Fruit fly (Drosophila melanogaster) whole organism: ENCODE data around the gene CG31229.

ENCODE experiments used
- CG8478 ChIP-seq: fragments of >200 bp; optimal IDR thresholded peaks from 2 replicates; lab custom pipeline; 2018; ENCODE audit warnings: inconsistent platforms
- Dll ChIP-seq: fragments of >200 bp; optimal IDR thresholded peaks from 2 replicates; lab custom pipeline; 2017
- EcR ChIP-seq, 2 experiments: fragments of >200 bp; optimal IDR thresholded peaks; 2 replicates each; lab custom pipeline; 2017; ENCODE audit warnings: missing biosample characterization in 2 of 2, missing genetic modification characterization in 2 of 2, missing genetic modification reagents in 2 of 2
- pan ChIP-seq: fragments of >200 bp; optimal IDR thresholded peaks from 2 replicates; lab custom pipeline; 2017
- psq ChIP-seq: fragments of >200 bp; optimal IDR thresholded peaks from 2 replicates; lab custom pipeline; 2017
- usp ChIP-seq: fragments of >200 bp; optimal IDR thresholded peaks from 2 replicates; lab custom pipeline; 2017; ENCODE audit warnings: missing biosample characterization, missing genetic modification characterization, mixed read lengths

The CG31229 gene

DNA sequence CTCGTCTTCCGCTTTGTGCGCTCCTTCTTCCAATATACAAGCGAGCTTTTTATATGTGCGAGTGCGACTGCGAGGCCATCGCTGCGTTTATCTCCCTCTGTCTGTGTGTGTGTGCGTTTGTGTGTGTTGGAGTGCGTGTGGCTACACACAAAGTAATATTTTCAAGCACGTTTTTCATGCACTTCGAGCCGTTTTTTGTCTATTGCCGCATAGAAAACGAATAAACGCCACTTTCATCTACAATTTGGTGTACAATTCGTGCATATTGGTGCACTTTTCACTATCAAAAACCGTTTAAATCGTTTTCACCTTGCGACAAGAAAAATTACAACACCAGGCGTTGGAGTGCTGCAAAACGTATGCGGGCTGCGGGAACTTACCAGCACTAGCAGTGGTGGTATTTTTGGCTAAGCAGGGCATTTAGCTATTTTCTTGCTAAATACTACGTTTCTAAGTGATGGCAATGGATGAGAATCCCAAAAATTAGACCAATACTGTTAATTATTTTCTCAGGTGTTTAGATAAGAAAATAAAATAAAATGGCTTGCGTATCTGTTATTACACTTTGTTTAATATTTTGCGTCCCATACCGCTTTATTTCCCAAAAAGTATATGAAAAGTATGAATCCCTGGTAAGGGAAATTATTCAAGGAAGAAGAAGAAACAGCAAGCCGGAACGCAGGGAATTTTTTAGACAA is 8.6 kb upstream of the CG31229 start, which contains the start of the genes CG31224 and CstF64:
CG31224 (minus strand) TSS at position 365 of the 698 bp plus-strand sequence.
CstF64 (plus strand) TSS at position 674 of the 698 bp plus-strand sequence.
- no peak for TF ChIP-seq EcR (GFP tag; optimal IDR thresholded peaks at IDR 0.05; lab: Kevin White, UChicago)

DNA sequence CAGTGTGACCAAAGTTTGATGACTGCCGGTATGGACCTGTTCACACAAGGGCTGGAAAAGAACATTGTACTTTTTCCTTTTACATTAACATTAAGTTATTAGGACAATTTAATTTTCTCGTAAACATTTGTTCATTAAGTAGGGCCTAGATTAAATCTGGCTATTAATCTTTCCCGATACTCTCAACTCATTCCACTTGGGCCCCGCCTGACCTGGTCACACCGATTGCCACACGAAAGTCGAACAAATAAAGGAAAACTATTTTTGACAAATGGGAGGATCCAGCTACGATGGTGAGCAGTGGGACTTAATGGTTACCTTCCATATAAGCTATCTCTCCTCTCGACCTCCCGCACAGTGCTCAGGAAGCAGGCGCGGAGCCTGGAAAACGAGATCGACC is 4.1 kb upstream of the CG31229 start, which contains the start of the genes Cpsf73 and Gos28:
Cpsf73 (minus strand) TSS at position 28 of the 400 bp plus-strand sequence.
Gos28 (plus strand) TSS at position 214 of the 400 bp plus-strand sequence.
- TF ChIP-seq CG8478 (lab: Kevin White, UChicago) (no peak), psq (no peak), pan (lab: Kevin White, UChicago) (no peak), Dll (lab: Kevin White, UChicago) (no peak), usp (GFP tag; lab: Kevin White, UChicago) (no peak), EcR (GFP tag; optimal IDR thresholded peaks at IDR 0.05; lab: Kevin White, UChicago) (no peak)

DNA sequence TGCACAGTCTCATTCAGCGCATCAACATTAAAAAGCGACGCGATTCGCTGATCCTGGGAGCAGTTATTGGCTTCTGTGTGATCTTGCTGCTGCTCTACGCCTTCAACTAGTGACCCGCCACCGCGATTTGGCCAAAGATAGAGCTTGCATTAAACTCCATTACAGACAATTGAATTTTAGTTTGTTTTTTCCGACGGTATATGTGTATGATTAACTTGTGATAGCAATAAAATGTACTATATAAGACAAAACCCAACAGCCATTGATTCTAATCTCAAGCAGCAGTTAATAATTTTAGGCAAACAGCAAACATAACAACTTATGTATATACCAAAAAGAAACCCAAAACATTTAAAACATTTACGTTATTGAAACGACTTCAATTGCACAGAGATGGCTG is 2.6 kb upstream of the CG31229 start, which contains the start of gene CG31231:
CG31231 (plus strand) TSS at position 301 of the 400 bp plus-strand sequence.
- TF ChIP-seq pan (lab: Kevin White, UChicago) (no peak), psq (no peak), EcR (GFP tag; optimal IDR thresholded peaks at IDR 0.05; lab: Kevin White, UChicago) (no peak), CG8478 (lab: Kevin White, UChicago) (no peak), Dll (lab: Kevin White, UChicago) (no peak), usp (GFP tag; lab: Kevin White, UChicago) (no peak)

DNA sequence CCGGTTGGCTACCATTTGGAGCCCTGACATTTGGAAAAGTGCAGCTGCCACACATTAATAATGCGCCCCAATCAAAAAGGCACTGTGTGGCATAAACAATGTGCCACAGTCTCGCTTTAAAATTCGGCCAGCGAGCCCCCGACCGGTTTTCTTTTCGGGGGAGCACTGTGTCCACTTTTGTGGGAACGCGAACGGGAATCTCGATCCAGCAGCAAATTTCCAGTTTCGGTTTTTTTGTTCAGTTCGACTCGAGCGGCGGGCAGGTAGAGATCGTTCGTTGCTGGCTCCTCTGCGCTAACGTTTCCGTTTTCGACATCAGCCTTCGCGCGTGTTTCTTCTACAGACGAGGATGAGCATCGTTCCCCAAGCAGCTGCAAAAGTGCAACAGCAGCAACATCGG is 1.5 kb downstream of the CG31229 start, which contains the start of gene CG7702:
CG7702 (plus strand) TSS at position 239 of the 400 bp plus-strand sequence.
- TF ChIP-seq EcR (GFP tag; optimal IDR thresholded peaks at IDR 0.05; lab: Kevin White, UChicago) (no peak), usp (GFP tag; lab: Kevin White, UChicago) (no peak), pan (lab: Kevin White, UChicago) (no peak), CG8478 (lab: Kevin White, UChicago) (no peak), Dll (lab: Kevin White, UChicago) (no peak), psq (no peak)

DNA sequence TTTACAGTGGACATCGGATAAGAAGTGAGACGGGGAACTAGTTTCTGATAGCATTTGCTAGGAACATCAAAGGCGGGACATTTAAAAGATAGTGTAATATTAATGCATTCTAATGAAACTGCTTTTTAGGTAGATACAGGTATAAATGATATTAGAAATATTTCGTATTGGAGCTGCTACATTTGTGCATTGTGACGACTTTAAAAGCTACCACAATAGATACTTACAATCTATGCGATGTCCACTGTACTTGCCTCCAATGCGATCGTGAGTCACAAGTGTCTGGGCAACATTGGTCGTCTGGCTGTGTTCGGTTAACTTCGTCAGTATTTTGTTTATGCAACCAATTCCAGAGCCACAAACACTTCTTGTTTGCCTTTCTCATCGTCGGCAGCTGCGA is 2.2 kb downstream of the CG31229 start:
- no peak for TF ChIP-seq usp (GFP tag; lab: Kevin White, UChicago)
- TF ChIP-seq Dll (lab: Kevin White, UChicago): no peak
- TF ChIP-seq CG8478 (lab: Kevin White, UChicago): no peak
- TF ChIP-seq pan (lab: Kevin White, UChicago): no peak
- TF ChIP-seq psq: no peak
- TF ChIP-seq EcR (GFP tag; optimal IDR thresholded peaks at IDR 0.05; lab: Kevin White, UChicago): no peak

- TF ChIP-seq pan (lab: Kevin White, UChicago) (no peak), psq (no peak), Dll (lab: Kevin White, UChicago) (no peak), CG8478 (lab: Kevin White, UChicago) (no peak), EcR (GFP tag; optimal IDR thresholded peaks at IDR 0.05; lab: Kevin White, UChicago) (no peak), usp (GFP tag; lab: Kevin White, UChicago) (no peak)
Measured at dm6 chr3R:18670441-18671111, 2.9 kb downstream of the CG31229 start.

- TF ChIP-seq EcR (GFP tag; optimal IDR thresholded peaks at IDR 0.05; lab: Kevin White, UChicago): no peak
- TF ChIP-seq CG8478 (lab: Kevin White, UChicago): no peak
- no peak for TF ChIP-seq Dll (lab: Kevin White, UChicago)
- TF ChIP-seq usp (GFP tag; lab: Kevin White, UChicago): no peak
- no peak for TF ChIP-seq pan (lab: Kevin White, UChicago)
- no peak for TF ChIP-seq psq
Measured at dm6 chr3R:18671112-18671729, 3.6 kb downstream of the CG31229 start, which contains the start of gene CG31230. CG31230 (plus strand) TSS chr3R:18671679.

dm6 chr3R:18677500-18677940 is 9.9 kb downstream of the CG31229 start, which contains the start of the genes dind and CG7706:
dind (minus strand) TSS chr3R:18677539.
CG7706 (plus strand) TSS chr3R:18677818.
- no peak for TF ChIP-seq Dll (lab: Kevin White, UChicago)
- TF ChIP-seq psq: no peak
- TF ChIP-seq EcR (GFP tag; optimal IDR thresholded peaks at IDR 0.05; lab: Kevin White, UChicago): no peak
- no peak for TF ChIP-seq usp (GFP tag; lab: Kevin White, UChicago)
- TF ChIP-seq CG8478 (lab: Kevin White, UChicago): no peak
- no peak for TF ChIP-seq pan (lab: Kevin White, UChicago)

DNA sequence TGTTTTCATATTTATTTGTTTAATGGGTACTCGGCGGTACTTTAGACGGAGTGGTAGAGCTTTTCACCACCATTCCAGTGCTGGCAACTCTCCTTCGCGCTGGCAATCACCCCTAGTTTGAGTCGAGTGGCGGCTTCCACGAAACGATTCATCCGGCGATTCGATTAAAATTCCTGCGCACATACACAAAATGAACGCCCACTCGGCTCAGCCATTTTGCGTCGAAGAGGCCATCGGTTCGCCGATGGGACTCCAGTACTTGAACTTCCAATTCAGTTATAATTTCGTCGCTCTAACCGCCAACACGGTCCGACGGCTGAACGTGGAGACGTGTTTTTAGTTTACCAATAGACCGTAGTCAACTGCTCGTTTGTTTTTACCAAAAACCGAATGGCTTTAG is 12.7 kb downstream of the CG31229 start, which contains the start of the genes CG46318 and ChT:
CG46318 (plus strand) TSS at position 273 of the 400 bp plus-strand sequence.
ChT (plus strand) TSS at position 273 of the 400 bp plus-strand sequence.
- no peak for TF ChIP-seq psq
- TF ChIP-seq EcR (GFP tag; optimal IDR thresholded peaks at IDR 0.05; lab: Kevin White, UChicago): no peak
- TF ChIP-seq CG8478 (lab: Kevin White, UChicago): no peak
- TF ChIP-seq Dll (lab: Kevin White, UChicago): no peak
- TF ChIP-seq usp (GFP tag; lab: Kevin White, UChicago): no peak
- TF ChIP-seq pan (lab: Kevin White, UChicago): no peak

- TF ChIP-seq Dll (lab: Kevin White, UChicago) (no peak), usp (GFP tag; lab: Kevin White, UChicago) (no peak), CG8478 (lab: Kevin White, UChicago) (no peak), psq (no peak), EcR (GFP tag; optimal IDR thresholded peaks at IDR 0.05; lab: Kevin White, UChicago) (no peak), pan (lab: Kevin White, UChicago) (no peak)
Measured at dm6 chr3R:18681054-18681453, 13.4 kb downstream of the CG31229 start.
